Fruit fly (Drosophila melanogaster) whole organism, pupa: Measurements from ENCODE around the gene Cpr65Au.

ENCODE experiments used
- CG10348 ChIP-seq: fragments of 200-800 bp; sonication (Bioruptor generic); IDR thresholded peaks from 2 replicates; pipeline ENCODE4 v1.3.6; 2022; ENCODE audit warnings: missing biosample characterization, missing genetic modification characterization
- CG12605 ChIP-seq: fragments of 200-800 bp; sonication (Bioruptor generic); IDR thresholded peaks from 2 replicates; pipeline ENCODE4 v1.3.6; 2022; ENCODE audit warnings: missing biosample characterization, missing genetic modification characterization
- CG13204 ChIP-seq: fragments of 200-800 bp; sonication (Bioruptor generic); optimal IDR thresholded peaks from 2 replicates; lab custom pipeline; 2018; ENCODE audit warnings: missing biosample characterization, mild to moderate bottlenecking, missing genetic modification characterization, moderate library complexity
- CG14655 ChIP-seq: fragments of 200-800 bp; sonication (Bioruptor generic); optimal IDR thresholded peaks from 3 replicates; lab custom pipeline; 2017; ENCODE audit warnings: mild to moderate bottlenecking, missing biosample characterization, missing genetic modification reagents, missing genetic modification characterization
- CG15710 ChIP-seq: fragments of 200-800 bp; sonication (Bioruptor generic); optimal IDR thresholded peaks from 2 replicates; lab custom pipeline; 2018; ENCODE audit warnings: missing biosample characterization, mild to moderate bottlenecking, missing genetic modification characterization, moderate library complexity
- CG17806 ChIP-seq: fragments of 200-800 bp; sonication (Bioruptor generic); optimal IDR thresholded peaks from 2 replicates; lab custom pipeline; 2018; ENCODE audit warnings: missing biosample characterization, mild to moderate bottlenecking, missing genetic modification characterization, moderate library complexity
- CG32121 ChIP-seq: fragments of 200-800 bp; sonication (Bioruptor generic); IDR thresholded peaks from 2 replicates; pipeline ENCODE4 v1.3.6; 2022; ENCODE audit warnings: missing biosample characterization, missing genetic modification characterization
- CG34367 ChIP-seq: fragments of 200-800 bp; sonication (Bioruptor generic); optimal IDR thresholded peaks from 2 replicates; lab custom pipeline; 2018; ENCODE audit warnings: missing biosample characterization, mild to moderate bottlenecking, missing genetic modification characterization
- CG4496 ChIP-seq: fragments of 200-800 bp; sonication (Bioruptor generic); IDR thresholded peaks from 3 replicates; pipeline ENCODE4 v1.3.6; 2022; ENCODE audit warnings: missing biosample characterization, missing genetic modification characterization
- CG8159 ChIP-seq: fragments of 200-800 bp; sonication (Bioruptor generic); optimal IDR thresholded peaks from 3 replicates; lab custom pipeline; 2018; ENCODE audit warnings: missing biosample characterization, mild to moderate bottlenecking, missing genetic modification characterization, moderate library complexity
- CG8301 ChIP-seq: fragments of 200-800 bp; sonication (Bioruptor generic); optimal IDR thresholded peaks from 2 replicates; lab custom pipeline; 2018; ENCODE audit warnings: missing biosample characterization, mild to moderate bottlenecking, missing genetic modification characterization
- CG9948 ChIP-seq: fragments of 200-800 bp; sonication (Bioruptor generic); optimal IDR thresholded peaks from 2 replicates; lab custom pipeline; 2018; ENCODE audit warnings: missing biosample characterization, mild to moderate bottlenecking, missing genetic modification characterization, moderate library complexity
- D1 ChIP-seq: fragments of 200-800 bp; sonication (Bioruptor generic); optimal IDR thresholded peaks from 2 replicates; lab custom pipeline; 2018; ENCODE audit warnings: missing biosample characterization, mild to moderate bottlenecking, missing genetic modification characterization, moderate library complexity
- EcR ChIP-seq: fragments of 200-800 bp; sonication (Bioruptor generic); optimal IDR thresholded peaks from 3 replicates; lab custom pipeline; 2019; ENCODE audit warnings: missing biosample characterization, missing genetic modification characterization, mild to moderate bottlenecking, moderate library complexity, missing genetic modification reagents
- Ets98B ChIP-seq: fragments of 200-800 bp; sonication (Bioruptor generic); IDR thresholded peaks from 2 replicates; pipeline ENCODE4 v1.3.6; 2022; ENCODE audit warnings: missing biosample characterization, missing genetic modification characterization
- Pif1A ChIP-seq: fragments of 200-800 bp; sonication (Bioruptor generic); optimal IDR thresholded peaks from 3 replicates; lab custom pipeline; 2016; ENCODE audit warnings: missing biosample characterization, missing genetic modification characterization
- Pif1B ChIP-seq: fragments of 200-800 bp; sonication (Bioruptor generic); optimal IDR thresholded peaks from 3 replicates; lab custom pipeline; 2016; ENCODE audit warnings: missing biosample characterization, missing genetic modification characterization
- Snoo ChIP-seq: fragments of 200-800 bp; sonication (Bioruptor generic); optimal IDR thresholded peaks from 3 replicates; lab custom pipeline; 2017; ENCODE audit warnings: missing biosample characterization, mild to moderate bottlenecking, missing genetic modification characterization, inconsistent platforms
- fd96Ca ChIP-seq: fragments of 200-800 bp; sonication (Bioruptor generic); IDR thresholded peaks from 3 replicates; pipeline ENCODE4 v1.3.6; 2022; ENCODE audit warnings: missing biosample characterization, missing genetic modification characterization
- gl ChIP-seq: fragments of 200-800 bp; sonication (Bioruptor generic); optimal IDR thresholded peaks from 2 replicates; lab custom pipeline; 2018; ENCODE audit warnings: missing biosample characterization, mild to moderate bottlenecking, missing genetic modification characterization
- rn ChIP-seq: fragments of 200-800 bp; sonication (Bioruptor generic); IDR thresholded peaks from 2 replicates; pipeline ENCODE4 v1.3.6; 2022; ENCODE audit warnings: missing biosample characterization, missing genetic modification characterization

Gene Cpr65Au

DNA sequence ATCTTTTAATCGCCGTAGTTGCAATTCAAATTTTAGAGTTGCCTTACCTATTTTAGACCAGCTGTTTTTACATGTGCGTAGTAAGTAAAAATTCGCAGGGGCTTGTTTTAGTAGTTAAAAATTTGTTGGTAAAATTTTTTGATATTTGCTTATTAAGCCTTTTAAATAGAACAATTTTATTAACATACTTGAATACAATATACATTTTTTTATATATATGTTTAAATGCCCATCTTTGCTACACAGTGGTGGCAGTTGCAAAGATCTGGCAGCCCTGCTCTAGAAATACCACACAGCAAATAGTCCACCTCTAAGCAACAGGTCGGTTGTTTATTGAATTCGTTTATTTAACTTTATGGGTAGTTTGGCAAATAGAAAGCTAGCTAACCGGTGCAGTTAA is 37.2 kb downstream of the Cpr65Au start, which contains the start of the genes CG10467 and loj:
CG10467 (minus strand) TSS at position 51 of the 400 bp plus-strand sequence.
loj (plus strand) TSS at position 291 of the 400 bp plus-strand sequence.
- TF ChIP-seq CG17806 (tag; lab: Kevin White, UChicago) (peak; percentile 94), gl (tag; lab: Kevin White, UChicago) (peak; percentile 37), CG8159 (tag; lab: Kevin White, UChicago) (peak; percentile 91), CG8301 (tag; lab: Kevin White, UChicago) (peak; percentile 82), CG32121 (GFP tag; lab: Robert Waterston, UW) (peak; percentile 86), Pif1B (GFP tag; lab: Kevin White, UChicago) (peak; percentile 72), Pif1A (GFP tag; lab: Kevin White, UChicago) (peak; percentile 74), rn (GFP tag; lab: Robert Waterston, UW) (peak; percentile 95), CG12605 (GFP tag; lab: Robert Waterston, UW) (peak; percentile 81), Ets98B (GFP tag; lab: Robert Waterston, UW) (peak; percentile 88), CG34367 (tag; lab: Kevin White, UChicago) (peak; percentile 85), CG9948 (peak; percentile 94), D1 (tag; lab: Kevin White, UChicago) (peak; percentile 78), CG13204 (no peak), fd96Ca (GFP tag; lab: Robert Waterston, UW) (peak; percentile 87), CG10348 (GFP tag; lab: Robert Waterston, UW) (peak; percentile 87), CG15710 (peak; percentile 88), CG4496 (peak; percentile 96), CG14655 (peak; percentile 88), EcR (GFP tag; lab: Kevin White, UChicago) (no peak), Snoo (tag; lab: Kevin White, UChicago) (peak; percentile 86)

DNA sequence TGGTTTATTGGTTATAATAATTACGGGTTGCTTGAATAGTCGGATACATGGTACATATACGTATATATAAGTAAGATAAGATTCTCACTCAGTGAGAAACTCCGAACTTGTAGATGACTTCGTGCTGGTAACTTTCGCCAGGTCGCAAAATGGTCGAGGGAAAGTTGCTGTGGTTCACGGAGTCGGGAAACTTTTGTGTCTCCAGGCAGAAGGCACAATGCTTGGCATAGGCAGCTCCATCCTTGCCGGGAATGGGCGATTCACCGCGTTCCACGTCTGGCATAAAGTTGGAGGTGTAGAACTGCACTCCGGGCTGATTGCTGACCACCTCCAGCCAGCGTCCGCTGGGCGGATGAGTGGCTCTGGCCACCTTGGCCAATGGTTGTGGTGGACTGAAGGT is 38.7 kb downstream of the Cpr65Au start, which contains the start of gene CG10469:
CG10469 (minus strand) TSS at position 101 of the 400 bp plus-strand sequence.
- TF ChIP-seq gl (tag; lab: Kevin White, UChicago) (no peak), CG15710 (no peak), CG12605 (GFP tag; lab: Robert Waterston, UW) (no peak), EcR (GFP tag; lab: Kevin White, UChicago) (no peak), CG4496 (no peak), fd96Ca (GFP tag; lab: Robert Waterston, UW) (no peak), CG17806 (tag; lab: Kevin White, UChicago) (no peak), rn (GFP tag; lab: Robert Waterston, UW) (no peak), CG9948 (no peak), Pif1B (GFP tag; lab: Kevin White, UChicago) (no peak), CG8301 (tag; lab: Kevin White, UChicago) (no peak), CG13204 (no peak)

DNA sequence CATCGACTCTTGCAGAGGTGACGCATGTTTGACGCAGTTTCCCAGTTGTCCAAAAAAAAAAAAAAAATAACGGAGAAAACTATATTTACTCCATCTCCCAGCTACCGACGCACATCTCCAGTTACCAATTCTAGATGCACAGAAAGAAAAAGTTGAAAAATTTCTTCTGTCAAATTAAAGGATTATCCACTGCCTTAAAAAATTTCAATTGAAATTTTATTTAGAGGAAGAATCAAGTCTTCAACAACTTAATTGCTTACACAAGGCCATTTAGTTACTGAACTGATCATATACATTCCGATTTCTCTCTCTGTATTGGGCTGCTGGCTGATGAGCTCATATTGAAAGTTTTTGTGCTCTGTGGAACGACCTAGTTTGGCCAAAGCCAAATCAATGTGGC is 45.9 kb downstream of the Cpr65Au start:
- TF ChIP-seq CG32121 (GFP tag; lab: Robert Waterston, UW), result no peak
- no peak for TF ChIP-seq CG14655
- TF ChIP-seq fd96Ca (GFP tag; lab: Robert Waterston, UW), result no peak
- no peak for TF ChIP-seq CG9948
- 0 out of 2 replicates have a peak, but pooled peaks have one; percentile 26 for TF ChIP-seq CG10348 (GFP tag; lab: Robert Waterston, UW)
- no peak for TF ChIP-seq rn (GFP tag; lab: Robert Waterston, UW)
- TF ChIP-seq gl (tag; lab: Kevin White, UChicago), result no peak
- TF ChIP-seq CG12605 (GFP tag; lab: Robert Waterston, UW), result 0 out of 2 replicates have a peak, but pooled peaks have one; percentile 24
- TF ChIP-seq D1 (tag; lab: Kevin White, UChicago), result no peak
- no peak for TF ChIP-seq EcR (GFP tag; lab: Kevin White, UChicago)
- peak; percentile 44; the same call in 1 of the 3 replicates for TF ChIP-seq CG4496
- TF ChIP-seq Ets98B (GFP tag; lab: Robert Waterston, UW), result 0 out of 2 replicates have a peak, but pooled peaks have one; percentile 8
- TF ChIP-seq CG8159 (tag; lab: Kevin White, UChicago), result no peak
- no peak for TF ChIP-seq Pif1B (GFP tag; lab: Kevin White, UChicago)
- TF ChIP-seq, all 21 proteins: peak for 4

DNA sequence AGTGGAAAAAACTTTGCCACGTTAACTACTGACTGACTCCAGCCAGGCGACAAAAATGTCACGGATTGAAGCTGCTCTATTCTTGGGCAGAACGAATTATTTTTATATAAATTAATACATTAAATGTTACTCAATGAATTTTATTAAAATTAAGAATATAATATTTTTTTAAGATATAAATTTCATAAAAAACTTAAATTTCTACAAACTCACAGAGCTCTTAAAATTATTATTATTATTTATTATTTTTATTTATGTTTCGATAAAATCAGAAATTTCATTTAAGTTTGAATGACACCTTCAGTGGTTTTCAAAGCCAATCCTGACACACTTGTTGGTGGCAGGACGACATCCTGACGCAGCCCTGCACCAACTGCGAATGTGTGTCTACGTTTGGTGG is 46.8 kb downstream of the Cpr65Au start:
- TF ChIP-seq CG14655 (peak; percentile 40), rn (GFP tag; lab: Robert Waterston, UW) (no peak), Ets98B (GFP tag; lab: Robert Waterston, UW) (no peak), CG8301 (tag; lab: Kevin White, UChicago) (no peak), CG10348 (GFP tag; lab: Robert Waterston, UW) (no peak), EcR (GFP tag; lab: Kevin White, UChicago) (no peak), CG4496 (no peak), CG8159 (tag; lab: Kevin White, UChicago) (peak; percentile 67), CG34367 (tag; lab: Kevin White, UChicago) (peak; percentile 61), gl (tag; lab: Kevin White, UChicago) (no peak), CG17806 (tag; lab: Kevin White, UChicago) (peak; percentile 31), D1 (tag; lab: Kevin White, UChicago) (peak; percentile 34), CG32121 (GFP tag; lab: Robert Waterston, UW) (no peak), fd96Ca (GFP tag; lab: Robert Waterston, UW) (no peak), Pif1B (GFP tag; lab: Kevin White, UChicago) (peak; percentile 74), Snoo (tag; lab: Kevin White, UChicago) (no peak), Pif1A (GFP tag; lab: Kevin White, UChicago) (peak; percentile 57), CG9948 (peak; percentile 55), CG12605 (GFP tag; lab: Robert Waterston, UW) (no peak), CG15710 (peak; percentile 70), CG13204 (peak; percentile 14)

DNA sequence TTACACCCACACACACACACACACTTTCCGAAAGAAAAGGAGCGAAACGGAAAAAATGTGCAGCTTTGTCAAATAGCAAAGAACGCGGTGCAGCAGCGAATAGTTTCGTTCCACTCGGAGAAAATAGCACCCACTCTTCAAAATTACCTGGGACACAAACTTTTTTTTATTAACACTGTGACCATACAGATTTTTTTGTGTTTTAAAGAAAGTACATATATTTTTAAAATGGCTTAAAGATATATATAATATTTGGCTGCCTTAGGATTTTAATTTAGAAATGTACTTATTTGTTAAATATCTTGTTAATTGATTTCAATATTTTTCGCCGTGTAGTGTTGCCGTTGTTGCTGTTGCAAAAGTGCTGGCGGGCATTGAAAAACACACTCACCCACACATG is 47.5 kb downstream of the Cpr65Au start:
- TF ChIP-seq CG13204 (no peak), CG17806 (tag; lab: Kevin White, UChicago) (peak; percentile 28), rn (GFP tag; lab: Robert Waterston, UW) (no peak), CG34367 (tag; lab: Kevin White, UChicago) (peak; percentile 15), CG14655 (peak; percentile 67), CG4496 (no peak; the same call in 2 of the 3 replicates), CG15710 (peak; percentile 39), CG8159 (tag; lab: Kevin White, UChicago) (peak; percentile 49), CG9948 (peak; percentile 62), Pif1A (GFP tag; lab: Kevin White, UChicago) (peak; percentile 6), CG12605 (GFP tag; lab: Robert Waterston, UW) (peak; percentile 53), CG8301 (tag; lab: Kevin White, UChicago) (peak; percentile 64), Ets98B (GFP tag; lab: Robert Waterston, UW) (no peak), gl (tag; lab: Kevin White, UChicago) (no peak), Pif1B (GFP tag; lab: Kevin White, UChicago) (peak; percentile 10), CG32121 (GFP tag; lab: Robert Waterston, UW) (peak; percentile 48; the same call in 1 of the 2 replicates)
- TF ChIP-seq, all 21 proteins: peak for 11
